Worm (Caenorhabditis elegans) whole organism, L4/young adult: ENCODE measurements around the gene nstp-3.

Experiments used
- W03F9.2 ChIP-seq: fragments of 150-350 bp; optimal IDR thresholded peaks from 2 replicates; lab custom pipeline; 2014; ENCODE audit warnings: missing biosample characterization, missing genetic modification characterization
- dao-5 ChIP-seq: sonication (generic microtip); optimal IDR thresholded peaks from 2 replicates; lab custom pipeline; 2016; ENCODE audit warnings: missing genotype, missing genetic modification characterization, moderate library complexity, missing compliant biosample characterization
- him-1 ChIP-seq: sonication (generic microtip); optimal IDR thresholded peaks from 2 replicates; lab custom pipeline; 2016; ENCODE audit warnings: missing genotype, missing genetic modification reagents, missing genetic modification characterization, missing compliant biosample characterization

DNA sequence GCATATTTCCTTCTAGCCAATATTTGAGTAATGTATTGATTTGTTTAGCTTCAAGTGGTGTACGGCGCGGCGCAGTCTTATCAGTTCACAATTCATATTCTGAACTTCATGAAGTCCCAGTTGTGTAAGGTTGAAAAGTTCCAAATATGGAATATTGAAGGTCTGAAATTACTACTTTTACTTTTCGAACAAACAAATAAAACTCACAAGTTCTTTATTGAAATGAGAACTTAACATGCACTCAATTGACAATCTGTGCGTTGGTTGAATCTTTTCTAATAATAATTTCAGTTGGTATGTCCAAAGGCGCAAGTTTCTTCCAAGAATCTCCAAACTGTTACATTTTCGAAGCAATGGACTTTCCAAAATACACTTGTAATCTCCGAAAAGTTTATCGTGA, 39.3 kb downstream of the nstp-3 start, which contains the start of gene C53A3.4:
- TF ChIP-seq him-1 (tag; lab: Kevin White, UChicago) (no peak), dao-5 (tag; lab: Kevin White, UChicago) (no peak), W03F9.2 (no peak)
